Worm (Caenorhabditis elegans) whole organism, dauer: Measurements from ENCODE around the gene scl-2.

Source experiments
- unc-62 ChIP-seq: sonication (generic microtip); optimal IDR thresholded peaks from 2 replicates; lab custom pipeline; 2017; ENCODE audit warnings: missing biosample characterization, missing genetic modification reagents, missing genetic modification characterization

The scl-2 gene

ce11 chrIV:13057418-13057817 is at the start of gene scl-2:
Gene scl-2 (plus strand): TSS chrIV:13057710.
- TF ChIP-seq unc-62 (GFP tag; lab: Kevin White, UChicago), result no peak

ce11 chrIV:13008405-13009208 is 48.9 kb upstream of the scl-2 start, which contains the start of gene mbk-2:
Gene mbk-2 (plus strand): TSS chrIV:13009158.
- TF ChIP-seq unc-62 (GFP tag; lab: Kevin White, UChicago), result no peak

ce11 chrIV:13009507-13009906 is 48.0 kb upstream of the scl-2 start:
- TF ChIP-seq unc-62 (GFP tag; lab: Kevin White, UChicago), result no peak

ce11 chrIV:13013231-13013630 is 44.3 kb upstream of the scl-2 start:
- no peak for TF ChIP-seq unc-62 (GFP tag; lab: Kevin White, UChicago)

- no peak for TF ChIP-seq unc-62 (GFP tag; lab: Kevin White, UChicago)
These were observed 43.7 kb upstream of the scl-2 start for ce11 chrIV:13013711-13014341.

- TF ChIP-seq unc-62 (GFP tag; lab: Kevin White, UChicago), result no peak
These were observed 41.6 kb upstream of the scl-2 start for ce11 chrIV:13015801-13016404.

- TF ChIP-seq unc-62 (GFP tag; lab: Kevin White, UChicago), result no peak
These were observed 40.7 kb upstream of the scl-2 start for ce11 chrIV:13016820-13017219.

ce11 chrIV:13021006-13021405 is 36.5 kb upstream of the scl-2 start:
- TF ChIP-seq unc-62 (GFP tag; lab: Kevin White, UChicago), result no peak

- no peak for TF ChIP-seq unc-62 (GFP tag; lab: Kevin White, UChicago)
These were observed 34.6 kb upstream of the scl-2 start for ce11 chrIV:13022892-13023291.

ce11 chrIV:13025853-13026343 is 31.6 kb upstream of the scl-2 start:
- TF ChIP-seq unc-62 (GFP tag; lab: Kevin White, UChicago), result no peak

ce11 chrIV:13026762-13027161 is 30.7 kb upstream of the scl-2 start:
- TF ChIP-seq unc-62 (GFP tag; lab: Kevin White, UChicago), result no peak

- TF ChIP-seq unc-62 (GFP tag; lab: Kevin White, UChicago), result no peak
These were observed 29.5 kb upstream of the scl-2 start for ce11 chrIV:13027801-13028641.

- no peak for TF ChIP-seq unc-62 (GFP tag; lab: Kevin White, UChicago)
These were observed 28.5 kb upstream of the scl-2 start for ce11 chrIV:13028746-13029673.
